Worm (Caenorhabditis elegans): Measurements from ENCODE around the gene hacd-1.

The hacd-1 gene

DNA sequence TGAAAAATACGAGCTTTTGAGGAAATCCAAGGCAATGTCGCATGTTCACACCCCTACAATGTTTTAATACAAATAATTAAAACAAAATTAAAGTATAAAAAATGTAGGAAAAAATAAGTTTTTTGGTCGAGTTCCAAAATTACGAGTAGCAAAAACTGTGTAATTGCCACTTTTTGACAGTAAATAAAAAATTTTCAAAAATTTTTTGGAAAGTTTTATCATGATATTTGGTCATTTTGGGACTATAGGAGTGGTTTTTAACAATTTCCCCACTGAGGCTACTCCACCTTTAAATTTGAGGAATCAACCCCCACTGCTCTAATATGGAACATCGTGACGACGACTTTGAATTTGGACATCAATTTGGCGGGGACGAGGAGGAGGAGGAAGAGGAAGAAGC lies 7.3 kb downstream of the hacd-1 start, which contains the start of gene gid-8:
gid-8 (plus strand) TSS at position 301 of the 400 bp plus-strand sequence.
- TF ChIP-seq ZK185.1 (tag; optimal IDR thresholded peaks at IDR 0.05; ENCODE audit: poor library complexity, severe bottlenecking): no peak
- TF ChIP-seq K12H6.12 (tag; optimal IDR thresholded peaks at IDR 0.05): no peak
- no peak for TF ChIP-seq F37B4.10 (GFP tag; IDR thresholded peaks at IDR 0.05)
- TF ChIP-seq madf-3 (GFP tag; IDR thresholded peaks at IDR 0.05): no peak
- TF ChIP-seq ceh-100 (GFP tag; IDR thresholded peaks at IDR 0.05): no peak
- TF ChIP-seq D2030.7 (GFP tag; IDR thresholded peaks at IDR 0.05): no peak
- no peak for TF ChIP-seq ama-1 (optimal IDR thresholded peaks at IDR 0.05)
- TF ChIP-seq ama-1 (GFP tag; optimal IDR thresholded peaks at IDR 0.05): no peak
- no peak for TF ChIP-seq lin-54 (GFP tag; optimal IDR thresholded peaks at IDR 0.05)
- no peak for TF ChIP-seq F39B2.1 (GFP tag; IDR thresholded peaks at IDR 0.05)
- TF ChIP-seq unc-130 (GFP tag; optimal IDR thresholded peaks at IDR 0.05): no peak
- TF ChIP-seq nhr-179 (tag; optimal IDR thresholded peaks at IDR 0.05): no peak
- no peak for TF ChIP-seq lir-1 (GFP tag; conservative IDR thresholded peaks at IDR 0.05)
- TF ChIP-seq unc-62 (GFP tag; optimal IDR thresholded peaks at IDR 0.05): no peak
- TF ChIP-seq Y79H2A.3 (GFP tag; conservative IDR thresholded peaks at IDR 0.05): no peak

DNA sequence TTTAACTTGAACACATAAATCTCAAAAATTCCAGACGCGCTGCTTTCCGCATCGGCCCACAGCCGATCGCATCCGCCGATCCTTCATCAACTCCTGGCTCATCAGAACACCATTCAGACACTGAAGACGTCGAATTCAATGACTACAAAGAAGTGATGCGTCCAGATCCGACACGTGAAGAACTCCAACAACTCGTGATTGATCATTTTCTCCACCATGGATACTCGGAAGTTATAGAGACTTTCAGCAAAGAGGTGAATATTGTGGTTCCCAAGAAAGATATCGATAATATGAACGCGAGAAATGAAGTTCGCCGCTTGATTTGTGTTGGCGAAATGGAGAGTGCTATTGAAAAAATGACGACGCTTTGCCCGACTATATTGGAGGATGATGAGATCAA lies 8.7 kb downstream of the hacd-1 start:
- TF ChIP-seq ztf-3 (GFP tag; optimal IDR thresholded peaks at IDR 0.05): no peak
- no peak for TF ChIP-seq D2030.7 (GFP tag; IDR thresholded peaks at IDR 0.05)
- no peak for TF ChIP-seq Y53F4B.3 (GFP tag; IDR thresholded peaks at IDR 0.05)
- no peak for TF ChIP-seq rpc-1 (optimal IDR thresholded peaks at IDR 0.05)
- no peak for TF ChIP-seq rpc-1 (tag; optimal IDR thresholded peaks at IDR 0.05)
- no peak for TF ChIP-seq nfya-2 (GFP tag; IDR thresholded peaks at IDR 0.05)
- TF ChIP-seq sea-2 (GFP tag; IDR thresholded peaks at IDR 0.05): no peak

DNA sequence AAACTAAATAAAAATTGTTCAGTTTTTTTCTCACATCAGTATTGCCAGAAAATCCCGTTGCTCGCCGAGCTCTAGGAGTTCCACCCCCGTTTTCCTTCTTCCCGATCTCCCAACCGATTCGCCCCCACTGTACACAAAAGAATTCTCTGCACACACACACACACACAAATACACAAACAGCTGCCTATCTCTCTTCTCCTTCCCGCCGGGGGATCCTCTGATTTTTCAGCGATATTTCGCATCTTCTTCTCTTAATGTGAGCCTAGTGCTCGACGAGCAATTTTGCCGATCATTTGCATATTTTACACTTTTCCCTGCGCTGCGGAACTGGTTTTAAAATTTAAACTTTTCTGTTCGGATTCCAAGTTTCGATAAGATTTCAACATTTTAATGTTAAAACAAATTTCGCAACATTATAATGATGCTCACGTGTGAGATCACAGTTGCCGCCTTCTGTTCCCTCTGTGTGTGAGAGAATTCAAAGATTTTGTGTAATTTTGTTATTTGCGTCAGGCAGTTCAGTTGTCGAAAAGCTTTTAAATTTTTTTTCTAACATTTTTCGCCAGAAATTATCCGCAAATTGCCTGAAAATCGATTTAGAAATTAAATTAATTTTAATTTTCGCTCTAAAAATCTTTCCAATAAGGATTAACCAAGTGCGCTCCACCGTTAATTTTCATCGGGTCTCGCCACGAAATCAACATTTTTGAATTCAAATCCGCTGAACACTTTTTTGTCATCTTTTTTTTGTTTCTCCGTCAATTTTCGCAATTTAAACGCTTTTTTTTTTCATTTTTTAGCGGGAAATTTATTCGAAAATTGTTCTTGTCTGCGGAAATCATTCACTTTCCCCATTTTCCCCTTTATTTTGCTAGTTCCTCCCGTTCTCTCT lies 11.2 kb downstream of the hacd-1 start:
- TF ChIP-seq tlf-1 (GFP tag; optimal IDR thresholded peaks at IDR 0.05) (peak; percentile 11), bed-2 (GFP tag; IDR thresholded peaks at IDR 0.05) (no peak), ceh-79 (tag; optimal IDR thresholded peaks at IDR 0.05) (no peak), somi-1 (GFP tag; optimal IDR thresholded peaks at IDR 0.05) (no peak), lsl-1 (GFP tag; optimal IDR thresholded peaks at IDR 0.05) (peak; percentile 67), K12H6.12 (tag; optimal IDR thresholded peaks at IDR 0.05) (no peak), B0035.1 (tag; optimal IDR thresholded peaks at IDR 0.05) (no peak), D2030.7 (GFP tag; IDR thresholded peaks at IDR 0.05) (peak; percentile 77), B0019.2 (GFP tag; conservative IDR thresholded peaks at IDR 0.05) (no peak), ztf-28 (GFP tag; IDR thresholded peaks at IDR 0.05) (no peak), attf-3 (GFP tag; conservative IDR thresholded peaks at IDR 0.05) (no peak), lin-40 (tag; optimal IDR thresholded peaks at IDR 0.05) (peak; percentile 67), ztf-26 (tag; optimal IDR thresholded peaks at IDR 0.05) (no peak), egl-18 (GFP tag; IDR thresholded peaks at IDR 0.05) (no peak), akir-1 (GFP tag; optimal IDR thresholded peaks at IDR 0.05) (no peak), repo-1 (tag; optimal IDR thresholded peaks at IDR 0.05) (no peak), tbx-9 (tag; optimal IDR thresholded peaks at IDR 0.05; ENCODE audit: borderline replicate concordance) (no peak), madf-3 (GFP tag; IDR thresholded peaks at IDR 0.05) (no peak), F57A8.1 (GFP tag; optimal IDR thresholded peaks at IDR 0.05) (no peak), chd-7 (tag; optimal IDR thresholded peaks at IDR 0.05) (no peak), F52B5.7 (tag; optimal IDR thresholded peaks at IDR 0.05) (no peak), dox-1 (GFP tag; IDR thresholded peaks at IDR 0.05) (peak; percentile 50), aptf-2 (GFP tag; conservative IDR thresholded peaks at IDR 0.05) (no peak), Y53F4B.3 (GFP tag; IDR thresholded peaks at IDR 0.05) (no peak), F33H1.4 (GFP tag; IDR thresholded peaks at IDR 0.05) (peak; percentile 95), Y56A3A.18 (GFP tag; IDR thresholded peaks at IDR 0.05) (no peak), lin-35 (GFP tag; optimal IDR thresholded peaks at IDR 0.05) (peak in 2 of 3 experiments; percentile 22 to 53), nfyb-1 (GFP tag; IDR thresholded peaks at IDR 0.05) (no peak), lin-54 (GFP tag; optimal IDR thresholded peaks at IDR 0.05) (peak; percentile 92)

Measured in whole organism, young adult.